Fruit fly (Drosophila melanogaster): Measurements from ENCODE around the gene CG43218.

DNA sequence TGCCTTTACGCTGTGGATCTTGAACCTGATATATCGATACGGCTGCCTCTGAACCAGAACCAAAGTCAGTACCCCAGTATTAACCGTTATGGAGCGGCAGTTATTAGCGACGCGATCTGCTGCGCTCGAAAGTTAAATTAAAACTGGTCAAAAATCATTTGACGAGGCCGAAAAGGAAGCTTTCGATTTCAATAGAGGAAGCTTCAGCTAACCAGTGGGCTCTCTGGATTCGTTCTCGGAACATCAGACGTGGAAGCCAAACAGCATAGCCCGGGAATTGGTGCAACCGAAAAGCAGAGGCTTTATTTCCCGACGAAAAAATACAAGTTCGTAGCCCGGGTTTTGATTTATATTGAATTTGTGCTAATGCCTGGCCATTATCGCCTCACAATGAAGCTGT is 34.9 kb downstream of the CG43218 start, which contains the start of gene Cpr78Ca:
- TF ChIP-seq psq (optimal IDR thresholded peaks at IDR 0.05): no peak
- no peak for TF ChIP-seq CG8478 (optimal IDR thresholded peaks at IDR 0.05)
